Fruit fly (Drosophila melanogaster) whole organism, embryonic: ENCODE data around the gene CG3690.
A peak's percentile ranks its signal among the peaks of the same experiment; 100 is the strongest.

Experiments
- ATbp ChIP-seq: fragments of 200-800 bp; sonication (Bioruptor generic); optimal IDR thresholded peaks from 2 replicates; lab custom pipeline; 2017; ENCODE audit warnings: missing biosample characterization, mild to moderate bottlenecking, missing genetic modification characterization, missing genetic modification reagents
- Adf1 ChIP-seq: fragments of 200-800 bp; sonication (Bioruptor generic); IDR thresholded peaks from 2 replicates; pipeline ENCODE4 v1.3.6; 2022; ENCODE audit warnings: missing biosample characterization, missing genetic modification characterization
- Bgb ChIP-seq: fragments of 200-800 bp; sonication (Bioruptor generic); IDR thresholded peaks from 2 replicates; pipeline ENCODE4 v1.3.6; 2022; ENCODE audit warnings: missing biosample characterization, missing genetic modification characterization; ENCODE audit not compliant: partially characterized antibody
- CG10209 ChIP-seq: fragments of 200-800 bp; sonication (Bioruptor generic); optimal IDR thresholded peaks from 3 replicates; lab custom pipeline; 2017; ENCODE audit warnings: missing biosample characterization, mild to moderate bottlenecking, missing genetic modification characterization, missing genetic modification reagents
- CG10431 ChIP-seq: fragments of 200-800 bp; sonication (Bioruptor generic); optimal IDR thresholded peaks from 3 replicates; lab custom pipeline; 2018; ENCODE audit warnings: missing biosample characterization, mild to moderate bottlenecking, missing genetic modification characterization
- CG10654 ChIP-seq: fragments of 200-800 bp; sonication (Bioruptor generic); optimal IDR thresholded peaks from 2 replicates; lab custom pipeline; 2016; ENCODE audit warnings: missing biosample characterization, missing genetic modification characterization
- CG11456 ChIP-seq: fragments of 200-800 bp; sonication (Bioruptor generic); IDR thresholded peaks from 3 replicates; pipeline ENCODE4 v1.3.6; 2022; ENCODE audit warnings: missing biosample characterization, missing genetic modification characterization
- CG11560 ChIP-seq: fragments of 200-800 bp; sonication (Bioruptor generic); IDR thresholded peaks from 3 replicates; pipeline ENCODE4 v1.3.6; 2022; ENCODE audit warnings: missing biosample characterization, missing genetic modification characterization
- CG12219 ChIP-seq: fragments of 200-800 bp; sonication (Bioruptor generic); optimal IDR thresholded peaks from 3 replicates; lab custom pipeline; 2018; ENCODE audit warnings: missing biosample characterization, mild to moderate bottlenecking, missing genetic modification characterization
- CG13424 ChIP-seq: fragments of 200-800 bp; sonication (Bioruptor generic); optimal IDR thresholded peaks from 2 replicates; lab custom pipeline; 2019; ENCODE audit warnings: missing biosample characterization, mild to moderate bottlenecking, missing genetic modification characterization, moderate library complexity
- CG14050 ChIP-seq: fragments of 200-800 bp; sonication (Bioruptor generic); IDR thresholded peaks from 3 replicates; pipeline ENCODE4 v1.3.6; 2022; ENCODE audit warnings: missing biosample characterization, missing genetic modification characterization
- CG1602 ChIP-seq: fragments of 200-800 bp; sonication (Bioruptor generic); optimal IDR thresholded peaks from 3 replicates; lab custom pipeline; 2016; ENCODE audit warnings: missing biosample characterization, missing genetic modification characterization
- CG18262 ChIP-seq: fragments of 200-800 bp; optimal IDR thresholded peaks from 3 replicates; lab custom pipeline; 2019; ENCODE audit warnings: missing biosample characterization, mild to moderate bottlenecking, missing genetic modification characterization, moderate library complexity
- CG18764 ChIP-seq: fragments of 200-800 bp; sonication (Bioruptor generic); optimal IDR thresholded peaks from 3 replicates; lab custom pipeline; 2016; ENCODE audit warnings: missing biosample characterization, missing genetic modification characterization
- CG2199 ChIP-seq: fragments of 200-800 bp; sonication (Bioruptor generic); IDR thresholded peaks from 3 replicates; pipeline ENCODE4 v1.3.6; 2022; ENCODE audit warnings: missing biosample characterization, missing genetic modification characterization
- CG34224 ChIP-seq: fragments of 200-800 bp; sonication (Bioruptor generic); IDR thresholded peaks from 3 replicates; pipeline ENCODE4 v1.3.6; 2022; ENCODE audit warnings: missing biosample characterization, missing genetic modification characterization; ENCODE audit not compliant: partially characterized antibody
- CG34376 ChIP-seq: fragments of 200-800 bp; sonication (Bioruptor generic); optimal IDR thresholded peaks from 2 replicates; lab custom pipeline; 2018; ENCODE audit warnings: missing biosample characterization, mild to moderate bottlenecking, missing genetic modification characterization
- CG3847 ChIP-seq: fragments of 200-800 bp; sonication (Bioruptor generic); IDR thresholded peaks from 2 replicates; pipeline ENCODE4 v1.3.6; 2022; ENCODE audit warnings: missing biosample characterization, missing genetic modification characterization
- CG4328 ChIP-seq: fragments of 200-800 bp; sonication (Bioruptor generic); optimal IDR thresholded peaks from 3 replicates; lab custom pipeline; 2017; ENCODE audit warnings: missing biosample characterization, missing genetic modification reagents, missing genetic modification characterization
- CG6254 ChIP-seq: fragments of 200-800 bp; sonication (Bioruptor generic); optimal IDR thresholded peaks from 3 replicates; lab custom pipeline; 2017; ENCODE audit warnings: mild to moderate bottlenecking, missing biosample characterization, missing genetic modification reagents, missing genetic modification characterization
- CG8478 ChIP-seq: fragments of >200 bp; optimal IDR thresholded peaks from 2 replicates; lab custom pipeline; 2018
- CG9609 ChIP-seq: fragments of 200-800 bp; sonication (Bioruptor generic); optimal IDR thresholded peaks from 3 replicates; lab custom pipeline; 2016; ENCODE audit warnings: missing biosample characterization, missing genetic modification characterization
- CHES-1-like ChIP-seq: fragments of 200-800 bp; sonication (Bioruptor generic); optimal IDR thresholded peaks from 2 replicates; lab custom pipeline; 2016; ENCODE audit warnings: missing biosample characterization, missing genetic modification characterization
- Dip3 ChIP-seq: fragments of 200-800 bp; sonication (Bioruptor generic); optimal IDR thresholded peaks from 3 replicates; lab custom pipeline; 2016; ENCODE audit warnings: missing biosample characterization, missing genetic modification characterization
- HLH54F ChIP-seq: fragments of 200-800 bp; sonication (Bioruptor generic); optimal IDR thresholded peaks from 3 replicates; lab custom pipeline; 2016; ENCODE audit warnings: missing biosample characterization, missing genetic modification characterization
- Mad ChIP-seq: fragments of 200-800 bp; sonication (Bioruptor generic); optimal IDR thresholded peaks from 2 replicates; lab custom pipeline; 2016; ENCODE audit warnings: missing biosample characterization, missing genetic modification characterization
- Med ChIP-seq: fragments of 200-800 bp; sonication (Bioruptor generic); peaks from one replicate; lab custom pipeline; 2016; ENCODE audit warnings: missing biosample characterization, missing genetic modification characterization, mild to moderate bottlenecking, inconsistent platforms, moderate library complexity
- Side ChIP-seq: fragments of 200-800 bp; sonication (Bioruptor generic); optimal IDR thresholded peaks from 2 replicates; lab custom pipeline; 2016; ENCODE audit warnings: missing biosample characterization, missing genetic modification characterization
- Sry-δ ChIP-seq: fragments of 200-800 bp; sonication (Bioruptor generic); optimal IDR thresholded peaks from 2 replicates; lab custom pipeline; 2016; ENCODE audit warnings: missing biosample characterization, missing genetic modification characterization
- Stat92E ChIP-seq, 3 experiments: fragments of >200 bp in 2 of 3; fragments of 200-800 bp in 1 of 3; sonication (Bioruptor generic) in 1 of 3; optimal IDR thresholded peaks; 2 replicates each; lab custom pipeline; 2017 to 2019; ENCODE audit warnings: missing biosample characterization in 3 of 3, missing genetic modification characterization in 3 of 3, mild to moderate bottlenecking in 1 of 3, moderate library complexity in 1 of 3
- Usf ChIP-seq: fragments of 200-800 bp; sonication (Bioruptor generic); optimal IDR thresholded peaks from 2 replicates; lab custom pipeline; 2017; ENCODE audit warnings: missing genotype, missing biosample characterization, missing genetic modification characterization
- abd-A ChIP-seq: fragments of 200-800 bp; sonication (Bioruptor generic); optimal IDR thresholded peaks from 3 replicates; lab custom pipeline; 2019; ENCODE audit warnings: missing biosample characterization, mild to moderate bottlenecking, missing genetic modification characterization, moderate library complexity
- al ChIP-seq: fragments of 200-800 bp; sonication (Bioruptor generic); IDR thresholded peaks from 2 replicates; pipeline ENCODE4 v1.3.6; 2022; ENCODE audit warnings: missing biosample characterization, missing genetic modification characterization
- chn ChIP-seq: fragments of 200-800 bp; sonication (Bioruptor generic); optimal IDR thresholded peaks from 2 replicates; lab custom pipeline; 2016; ENCODE audit warnings: missing biosample characterization, missing genetic modification characterization
- da ChIP-seq: fragments of 200-800 bp; sonication (Bioruptor generic); optimal IDR thresholded peaks from 2 replicates; lab custom pipeline; 2016; ENCODE audit warnings: missing biosample characterization, missing genetic modification characterization
- fd102C ChIP-seq: fragments of 200-800 bp; sonication (Bioruptor generic); optimal IDR thresholded peaks from 2 replicates; lab custom pipeline; 2018; ENCODE audit warnings: missing biosample characterization, mild to moderate bottlenecking, missing genetic modification characterization, moderate library complexity
- fd3F ChIP-seq: fragments of 200-800 bp; sonication (Bioruptor generic); optimal IDR thresholded peaks from 2 replicates; lab custom pipeline; 2018; ENCODE audit warnings: missing biosample characterization, mild to moderate bottlenecking, missing genetic modification characterization, moderate library complexity
- fd96Cb ChIP-seq: fragments of 200-800 bp; sonication (Bioruptor generic); optimal IDR thresholded peaks from 2 replicates; lab custom pipeline; 2018; ENCODE audit warnings: missing biosample characterization, mild to moderate bottlenecking, missing genetic modification characterization, moderate library complexity
- gcm ChIP-seq: fragments of 200-800 bp; sonication (Bioruptor generic); optimal IDR thresholded peaks from 2 replicates; lab custom pipeline; 2019; ENCODE audit warnings: missing biosample characterization, mild to moderate bottlenecking, missing genetic modification characterization, moderate library complexity
- gcm2 ChIP-seq: fragments of 200-800 bp; sonication (Bioruptor generic); optimal IDR thresholded peaks from 2 replicates; lab custom pipeline; 2016; ENCODE audit warnings: missing biosample characterization, missing genetic modification characterization
- gsb-n ChIP-seq: fragments of 200-800 bp; sonication (Bioruptor generic); optimal IDR thresholded peaks from 3 replicates; lab custom pipeline; 2018; ENCODE audit warnings: missing biosample characterization, mild to moderate bottlenecking, missing genetic modification characterization
- nau ChIP-seq: fragments of 200-800 bp; sonication (Bioruptor generic); optimal IDR thresholded peaks from 3 replicates; lab custom pipeline; 2017; ENCODE audit warnings: missing biosample characterization, mild to moderate bottlenecking, missing genetic modification characterization, missing genetic modification reagents
- nerfin-1 ChIP-seq: fragments of 200-800 bp; sonication (Bioruptor generic); optimal IDR thresholded peaks from 3 replicates; lab custom pipeline; 2019; ENCODE audit warnings: missing biosample characterization, mild to moderate bottlenecking, missing genetic modification characterization, moderate library complexity
- pita ChIP-seq: fragments of 200-800 bp; sonication (Bioruptor generic); optimal IDR thresholded peaks from 2 replicates; lab custom pipeline; 2017; ENCODE audit warnings: missing biosample characterization, mild to moderate bottlenecking, missing genetic modification characterization
- sd ChIP-seq: fragments of 200-800 bp; sonication (Bioruptor generic); optimal IDR thresholded peaks from 3 replicates; lab custom pipeline; 2018; ENCODE audit warnings: missing biosample characterization, mild to moderate bottlenecking, missing genetic modification characterization, moderate library complexity
- slbo ChIP-seq: fragments of 200-800 bp; sonication (Bioruptor generic); IDR thresholded peaks from 2 replicates; pipeline ENCODE4 v1.3.6; 2022; ENCODE audit warnings: missing biosample characterization, missing genetic modification characterization
- trem ChIP-seq: fragments of 200-800 bp; optimal IDR thresholded peaks from 3 replicates; lab custom pipeline; 2019; ENCODE audit warnings: missing biosample characterization, mild to moderate bottlenecking, missing genetic modification characterization, moderate library complexity
- vfl ChIP-seq: fragments of 200-800 bp; sonication (Bioruptor generic); optimal IDR thresholded peaks from 2 replicates; lab custom pipeline; 2016; ENCODE audit warnings: missing biosample characterization, missing genetic modification characterization
- zf30C ChIP-seq: fragments of 200-800 bp; sonication (Bioruptor generic); optimal IDR thresholded peaks from 3 replicates; lab custom pipeline; 2018; ENCODE audit warnings: missing biosample characterization, mild to moderate bottlenecking, missing genetic modification characterization

The CG3690 gene

dm6 chrX:935049-935900 is 16.4 kb downstream of the CG3690 start, which contains the start of gene TRAM (continued):
- TF ChIP-seq CG34376 (GFP tag; lab: Kevin White, UChicago) (peak; percentile 99), Usf (peak; percentile 98), Med (GFP tag; lab: Kevin White, UChicago) (peak; percentile 100), zf30C (peak; percentile 49), Dip3 (GFP tag; lab: Kevin White, UChicago) (peak; percentile 97), vfl (GFP tag; lab: Kevin White, UChicago) (peak; percentile 96), CG18262 (tag; lab: Kevin White, UChicago) (peak; percentile 95), CG10654 (GFP tag; lab: Kevin White, UChicago) (peak; percentile 98), al (GFP tag; lab: Robert Waterston, UW) (peak; percentile 99), CG6254 (peak; percentile 94), nau (GFP tag; lab: Kevin White, UChicago) (peak; percentile 95), fd102C (GFP tag; lab: Kevin White, UChicago) (peak; percentile 89), Side (GFP tag; lab: Kevin White, UChicago) (peak; percentile 98), CG10431 (GFP tag; lab: Kevin White, UChicago) (peak; percentile 96), CG11456 (GFP tag; lab: Robert Waterston, UW) (peak; percentile 99), sd (peak; percentile 90), gcm2 (peak; percentile 95), CG2199 (GFP tag; lab: Robert Waterston, UW) (peak; percentile 98), CG9609 (GFP tag; lab: Kevin White, UChicago) (peak; percentile 99), trem (peak; percentile 94), CG1602 (GFP tag; lab: Kevin White, UChicago) (peak; percentile 97), CG8478 (lab: Kevin White, UChicago) (peak; percentile 89), CG18764 (GFP tag; lab: Kevin White, UChicago) (peak; percentile 97), CG13424 (tag; lab: Kevin White, UChicago) (peak; percentile 98), slbo (GFP tag; lab: Robert Waterston, UW) (peak; percentile 99), gsb-n (tag; lab: Kevin White, UChicago) (peak; percentile 96), CG12219 (peak; percentile 97), CHES-1-like (GFP tag; lab: Kevin White, UChicago) (peak; percentile 99), HLH54F (peak; percentile 98), CG10209 (peak; percentile 98), CG3847 (GFP tag; lab: Robert Waterston, UW) (peak; percentile 99), chn (GFP tag; lab: Kevin White, UChicago) (peak; percentile 99), CG34224 (GFP tag; lab: Robert Waterston, UW) (peak; percentile 68), Sry-δ (GFP tag; lab: Kevin White, UChicago) (peak; percentile 94), Mad (GFP tag; lab: Kevin White, UChicago) (peak; percentile 98), CG14050 (GFP tag; lab: Robert Waterston, UW) (peak; percentile 99), Stat92E (GFP tag; optimal IDR thresholded peaks at IDR 0.05; lab: Kevin White, UChicago) (peak in 1 of 3 experiments; percentile 90), CG4328 (GFP tag; lab: Kevin White, UChicago) (peak; percentile 99), da (peak; percentile 98), ATbp (GFP tag; lab: Kevin White, UChicago) (peak; percentile 98), Adf1 (peak; percentile 99), pita (GFP tag; lab: Kevin White, UChicago) (no peak), nerfin-1 (tag; lab: Kevin White, UChicago) (peak; percentile 95), fd3F (GFP tag; lab: Kevin White, UChicago) (peak; percentile 97), Bgb (GFP tag; lab: Robert Waterston, UW) (peak; percentile 90), CG11560 (tag; lab: Robert Waterston, UW) (peak; percentile 92), abd-A (tag; lab: Kevin White, UChicago) (no peak), gcm (GFP tag; lab: Kevin White, UChicago) (peak; percentile 97), fd96Cb (tag; lab: Kevin White, UChicago) (peak; percentile 96)
